Worm (Caenorhabditis elegans) whole organism, L4/young adult: ENCODE results near the gene ZK896.4.

Experiments
- W03F9.2 ChIP-seq: fragments of 150-350 bp; optimal IDR thresholded peaks from 2 replicates; lab custom pipeline; 2014; ENCODE audit warnings: missing biosample characterization, missing genetic modification characterization
- dao-5 ChIP-seq: sonication (generic microtip); optimal IDR thresholded peaks from 2 replicates; lab custom pipeline; 2016; ENCODE audit warnings: missing genotype, missing genetic modification characterization, moderate library complexity, missing compliant biosample characterization
- him-1 ChIP-seq: sonication (generic microtip); optimal IDR thresholded peaks from 2 replicates; lab custom pipeline; 2016; ENCODE audit warnings: missing genotype, missing genetic modification reagents, missing genetic modification characterization, missing compliant biosample characterization

ZK896.4 gene

DNA sequence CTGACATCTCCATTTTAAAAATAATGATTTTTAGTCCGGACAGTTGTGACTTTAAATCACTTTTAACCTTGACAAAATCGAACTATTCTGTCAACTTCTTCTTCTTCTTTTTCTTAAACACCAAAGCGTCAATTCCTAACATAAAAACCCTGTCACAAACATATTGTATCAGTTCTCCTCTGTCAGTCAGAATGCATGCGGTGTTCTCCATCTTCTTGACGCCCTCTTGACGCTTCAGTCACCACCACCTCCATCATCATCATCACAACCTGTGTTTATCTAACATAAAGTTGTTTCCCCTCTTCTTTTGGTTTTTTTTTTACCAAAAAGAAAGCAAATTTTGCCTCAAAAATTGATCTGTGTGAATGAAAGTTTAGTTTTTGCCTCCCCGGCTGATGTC is 47.7 kb downstream of the ZK896.4 start:
- TF ChIP-seq W03F9.2 (tag; lab: Kevin White, UChicago) (no peak), dao-5 (tag; lab: Kevin White, UChicago) (no peak), him-1 (no peak)

DNA sequence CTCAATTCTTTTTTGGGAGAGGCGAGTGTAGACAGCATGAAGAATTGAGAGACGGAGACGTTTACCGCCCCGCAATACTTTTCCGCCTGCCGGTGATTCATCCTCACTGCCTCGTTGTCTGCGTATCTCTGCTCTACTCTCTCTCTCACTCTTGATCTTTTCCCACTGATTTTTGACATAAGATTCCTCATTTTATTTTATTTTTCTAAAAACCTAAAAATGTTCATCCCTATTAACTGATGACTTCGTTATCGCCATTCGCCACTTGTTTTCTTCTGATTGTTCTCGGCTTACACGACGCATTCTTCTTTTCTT is 48.7 kb downstream of the ZK896.4 start:
- TF ChIP-seq dao-5 (tag; lab: Kevin White, UChicago) (no peak), him-1 (no peak), W03F9.2 (tag; lab: Kevin White, UChicago) (no peak)

DNA sequence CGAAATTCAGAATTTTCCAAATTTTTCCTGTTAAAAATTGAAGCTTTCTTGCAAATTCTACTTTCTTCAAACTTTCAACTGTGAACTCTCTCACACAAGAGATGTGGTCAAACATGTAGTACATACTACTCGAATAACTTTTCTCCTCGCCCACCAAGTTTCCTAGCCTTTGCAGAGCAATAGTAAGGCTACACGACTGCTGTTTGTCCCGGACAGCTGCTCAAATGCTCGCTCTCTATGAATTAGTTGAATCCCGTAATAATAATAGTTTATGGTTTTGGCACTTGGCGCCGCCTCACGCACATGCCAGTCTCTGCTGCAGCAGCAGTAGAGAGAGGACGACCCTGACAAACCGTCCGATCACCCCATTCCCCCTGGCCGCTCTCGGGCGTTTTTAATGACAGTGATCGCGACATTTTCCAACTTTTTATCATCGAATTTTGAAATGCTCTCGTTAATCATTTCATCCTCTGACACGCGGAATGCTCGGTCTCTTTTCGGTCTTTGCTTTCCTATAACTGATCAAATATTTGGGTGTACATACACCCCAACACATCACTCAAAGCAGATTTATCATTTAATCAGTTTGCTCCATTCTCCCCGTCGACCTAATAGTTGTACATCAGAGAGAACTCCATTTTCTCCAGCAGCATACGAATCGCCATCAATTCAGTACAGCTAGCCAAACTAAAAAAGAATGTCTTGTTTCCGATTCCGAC is 49.2 kb downstream of the ZK896.4 start:
- TF ChIP-seq him-1 (no peak), dao-5 (tag; lab: Kevin White, UChicago) (no peak), W03F9.2 (tag; lab: Kevin White, UChicago) (no peak)

DNA sequence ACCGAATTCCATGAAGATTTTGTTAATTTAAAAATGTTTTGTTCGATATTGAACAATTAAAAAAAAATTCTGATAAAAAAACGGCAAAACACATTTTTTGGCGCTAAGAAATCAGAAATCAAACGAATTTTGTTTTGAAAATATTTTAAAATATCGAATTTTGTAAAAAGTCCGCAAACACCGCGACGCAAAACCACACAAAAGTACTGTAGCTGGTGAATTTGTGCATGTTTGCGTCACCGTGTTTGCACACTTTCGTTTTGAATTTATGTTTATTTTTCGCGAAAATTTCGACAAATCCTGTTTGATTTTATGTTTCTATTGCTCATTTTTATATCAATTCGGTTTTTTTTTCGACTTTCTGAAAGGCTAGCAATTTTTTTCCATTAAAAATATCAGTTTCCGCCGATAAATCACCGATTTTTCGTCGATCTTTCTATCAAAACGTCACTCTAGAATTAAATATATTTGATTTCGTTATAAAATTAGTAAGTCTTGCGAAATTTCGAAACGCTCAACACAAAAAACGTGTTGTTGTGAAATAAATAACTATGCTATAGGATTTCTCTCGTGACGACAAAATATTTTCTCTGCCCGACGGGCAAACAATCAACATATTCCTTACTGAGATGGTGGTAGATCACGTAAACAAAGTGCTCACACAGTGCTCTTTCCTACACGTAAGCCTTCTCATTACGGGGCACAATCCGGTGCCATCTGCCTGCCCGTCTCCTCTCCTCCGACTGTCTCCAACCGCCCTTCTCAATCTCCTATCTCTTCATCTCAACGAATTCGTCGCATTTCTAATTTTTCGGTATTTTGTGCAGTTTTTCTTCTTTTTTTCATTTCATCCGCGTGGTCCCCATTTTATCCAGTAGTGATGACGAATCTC is 51.2 kb downstream of the ZK896.4 start:
- no peak for TF ChIP-seq dao-5 (tag; lab: Kevin White, UChicago)
- TF ChIP-seq W03F9.2 (tag; lab: Kevin White, UChicago) = peak; percentile 42
- TF ChIP-seq him-1 = no peak

DNA sequence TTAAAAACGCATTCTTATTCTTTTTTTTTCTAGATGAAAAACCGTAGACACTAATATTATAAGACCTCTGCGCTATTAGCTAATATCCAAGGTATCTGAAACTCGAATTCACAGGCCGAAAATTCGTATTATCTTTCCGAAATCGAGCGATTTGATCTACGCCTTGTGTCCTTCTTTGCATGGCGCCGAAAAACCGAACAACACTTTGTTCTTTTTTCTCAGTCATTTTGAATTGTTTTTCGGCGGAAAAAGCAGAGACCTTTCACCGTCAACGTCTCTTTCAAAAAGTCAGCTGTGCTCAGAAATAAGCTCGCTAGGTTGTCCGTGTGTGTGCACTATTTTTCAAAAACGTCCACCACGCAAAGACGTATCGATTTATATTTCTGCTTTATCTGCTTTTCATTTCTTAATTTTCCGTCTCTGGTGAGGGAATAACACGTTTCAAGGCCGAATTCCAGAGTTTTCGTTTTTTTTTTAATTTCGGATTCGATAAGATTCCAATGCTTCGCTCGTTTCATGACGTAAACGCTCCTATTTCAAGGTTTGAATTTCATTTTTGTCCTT is 52.2 kb downstream of the ZK896.4 start:
- no peak for TF ChIP-seq him-1
- no peak for TF ChIP-seq W03F9.2 (tag; lab: Kevin White, UChicago)
- no peak for TF ChIP-seq dao-5 (tag; lab: Kevin White, UChicago)
